Worm (Caenorhabditis elegans): ENCODE measurements around the gene glb-9.

Gene glb-9

ce11 chrII:7457210-7457609 is 61.9 kb downstream of the glb-9 start, which contains the start of gene D1022.4:
Gene D1022.4 (minus strand): TSS chrII:7457292.
- no peak for TF ChIP-seq ceh-13 (GFP tag; optimal IDR thresholded peaks at IDR 0.05)
- no peak for TF ChIP-seq ets-7 (tag; optimal IDR thresholded peaks at IDR 0.05)
- no peak for TF ChIP-seq flt-1 (GFP tag; IDR thresholded peaks at IDR 0.05)
- no peak for TF ChIP-seq F13C5.2 (tag; optimal IDR thresholded peaks at IDR 0.05)
- no peak for TF ChIP-seq sea-1 (GFP tag; conservative IDR thresholded peaks at IDR 0.05)
- TF ChIP-seq hmbx-1 (tag; optimal IDR thresholded peaks at IDR 0.05), result no peak
- no peak for TF ChIP-seq ama-1 (optimal IDR thresholded peaks at IDR 0.05)
- no peak for TF ChIP-seq B0310.2 (tag; optimal IDR thresholded peaks at IDR 0.05)
- TF ChIP-seq scrt-1 (GFP tag; IDR thresholded peaks at IDR 0.05), result no peak
- no peak for TF ChIP-seq hmg-4 (GFP tag; optimal IDR thresholded peaks at IDR 0.05)
- no peak for TF ChIP-seq ceh-36 (tag; optimal IDR thresholded peaks at IDR 0.05)

Measured in whole organism, early embryonic.